Worm (Caenorhabditis elegans): Measurements from ENCODE around the gene sri-54.

ce11 chrII:3111147-3111546 lies 26.6 kb downstream of the sri-54 start, which contains the start of gene Y25C1A.13:
- TF ChIP-seq lin-39 (tag; optimal IDR thresholded peaks at IDR 0.05) (no peak), nhr-77 (tag; optimal IDR thresholded peaks at IDR 0.05) (no peak), skn-1 (tag; optimal IDR thresholded peaks at IDR 0.05) (no peak), ztf-1 (GFP tag; conservative IDR thresholded peaks at IDR 0.05) (no peak), ztf-11 (tag; optimal IDR thresholded peaks at IDR 0.05) (no peak), mdl-1 (tag; optimal IDR thresholded peaks at IDR 0.05) (no peak), nhr-6 (tag; optimal IDR thresholded peaks at IDR 0.05) (no peak), nhr-25 (tag; optimal IDR thresholded peaks at IDR 0.05) (no peak), nhr-12 (tag; optimal IDR thresholded peaks at IDR 0.05) (no peak)

All from whole organism, L2 larva.